Fruit fly (Drosophila melanogaster): ENCODE data around the gene CG42366.

The CG42366 gene

DNA sequence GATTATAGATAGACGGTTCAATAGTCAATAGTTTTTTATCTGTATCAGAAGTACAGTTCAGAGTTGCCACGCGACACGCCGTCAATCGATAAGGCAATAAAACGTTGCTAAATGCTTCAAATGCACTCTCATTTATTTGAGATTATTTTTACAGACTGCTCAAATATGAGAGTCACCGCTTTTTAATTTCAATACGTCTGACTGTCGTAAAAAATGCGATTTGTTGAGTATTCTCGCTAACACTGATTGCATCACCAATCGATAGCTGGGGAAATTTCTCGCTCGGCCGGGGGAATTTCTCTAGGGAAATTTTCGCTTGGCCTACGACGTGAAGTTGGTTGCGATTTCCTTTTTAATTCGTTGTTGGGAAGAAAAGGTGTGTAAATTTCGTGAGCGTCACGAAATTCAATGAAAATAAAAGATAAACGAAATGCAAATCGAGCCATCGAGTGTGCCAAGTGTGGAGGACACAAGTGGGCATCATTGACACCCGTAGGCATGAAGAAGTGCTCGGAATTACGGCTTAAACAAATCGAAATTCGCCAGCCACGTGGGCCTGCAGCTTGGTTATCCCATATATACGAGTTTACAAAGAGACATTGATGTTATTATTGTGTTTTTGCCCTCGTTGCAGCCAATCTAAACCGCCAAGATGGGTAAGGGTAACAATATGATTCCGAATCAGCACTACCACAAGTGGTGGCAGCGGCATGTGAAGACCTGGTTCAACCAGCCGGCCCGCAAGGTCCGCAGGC, 42.2 kb downstream of the CG42366 start, which contains the start of the genes Dref and RpL13 (continued):
- TF ChIP-seq CG16779 (tag; optimal IDR thresholded peaks at IDR 0.05) (peak; percentile 81), Ets96B (tag; optimal IDR thresholded peaks at IDR 0.05) (peak; percentile 51), Blimp-1 (GFP tag; optimal IDR thresholded peaks at IDR 0.05) (peak; percentile 82), CG7368 (GFP tag; optimal IDR thresholded peaks at IDR 0.05) (peak; percentile 84), achi (GFP tag; optimal IDR thresholded peaks at IDR 0.05) (peak; percentile 82), Ets21C (GFP tag; optimal IDR thresholded peaks at IDR 0.05) (peak; percentile 53), CG10631 (GFP tag; optimal IDR thresholded peaks at IDR 0.05) (no peak), fkh (GFP tag; optimal IDR thresholded peaks at IDR 0.05) (peak; percentile 79), net (GFP tag; optimal IDR thresholded peaks at IDR 0.05) (peak; percentile 80)

- TF ChIP-seq Eip78C (GFP tag) (peak; percentile 10), CG8119 (GFP tag; IDR thresholded peaks at IDR 0.05) (no peak), fd85E (GFP tag; optimal IDR thresholded peaks at IDR 0.05) (no peak), esn (GFP tag; optimal IDR thresholded peaks at IDR 0.05) (no peak), spab (GFP tag; optimal IDR thresholded peaks at IDR 0.05) (no peak), eg (GFP tag; IDR thresholded peaks at IDR 0.05) (no peak), dsx (GFP tag; optimal IDR thresholded peaks at IDR 0.05; ENCODE audit: poor library complexity, severe bottlenecking) (peak; percentile 37)
Observed at dm6 chr2L:9968201-9968727, 43.3 kb downstream of the CG42366 start.

DNA sequence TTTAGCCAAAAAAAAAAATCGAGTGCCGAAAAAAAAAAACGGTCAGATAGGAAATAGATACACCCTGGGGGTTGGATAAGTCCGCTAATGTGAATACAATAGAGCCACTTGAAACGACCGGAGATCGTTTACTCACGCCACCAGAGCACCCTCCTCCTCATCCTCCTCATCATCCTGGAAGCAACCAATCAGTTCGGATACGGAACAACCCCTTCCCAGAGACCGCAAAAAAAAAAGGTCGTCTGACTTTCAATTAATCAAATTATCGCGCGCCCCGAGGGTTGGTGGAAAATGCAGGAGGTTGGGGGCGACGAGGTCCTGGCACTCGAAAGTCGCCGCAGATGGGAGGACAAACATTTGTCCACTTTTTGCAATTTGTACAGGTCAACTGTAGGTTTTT, 47.7 kb downstream of the CG42366 start:
- TF ChIP-seq Eip75B (GFP tag; optimal IDR thresholded peaks at IDR 0.05) (no peak), Ets21C (GFP tag; optimal IDR thresholded peaks at IDR 0.05) (no peak), Sox102F (GFP tag; optimal IDR thresholded peaks at IDR 0.05) (no peak), ss (GFP tag; optimal IDR thresholded peaks at IDR 0.05) (no peak), CG8632 (GFP tag; optimal IDR thresholded peaks at IDR 0.05) (no peak), CG6854 (GFP tag; optimal IDR thresholded peaks at IDR 0.05) (no peak), Smox (GFP tag; optimal IDR thresholded peaks at IDR 0.05) (no peak), CG1621 (tag; optimal IDR thresholded peaks at IDR 0.05) (no peak), Sox15 (GFP tag; optimal IDR thresholded peaks at IDR 0.05) (no peak), dac (GFP tag; optimal IDR thresholded peaks at IDR 0.05) (no peak), svp (GFP tag) (no peak), CG15336 (GFP tag; IDR thresholded peaks at IDR 0.05) (no peak), Met (GFP tag; optimal IDR thresholded peaks at IDR 0.05) (no peak), cyc (GFP tag; optimal IDR thresholded peaks at IDR 0.05) (no peak), CG10631 (GFP tag; optimal IDR thresholded peaks at IDR 0.05) (no peak), Lpt (GFP tag; optimal IDR thresholded peaks at IDR 0.05) (no peak), Sox14 (GFP tag; optimal IDR thresholded peaks at IDR 0.05) (no peak)

Measured in whole organism, prepupa.